Fruit fly (Drosophila melanogaster) whole organism, embryonic: ENCODE results near the gene Eip63F-1.

Experiments
- Bdp1 ChIP-seq: fragments of 200-800 bp; sonication (Bioruptor generic); optimal IDR thresholded peaks from 3 replicates; lab custom pipeline; 2016; ENCODE audit warnings: missing biosample characterization, missing genetic modification characterization
- CG10366 ChIP-seq: fragments of 200-800 bp; sonication (Bioruptor generic); IDR thresholded peaks from 2 replicates; pipeline ENCODE4 v1.3.6; 2022; ENCODE audit warnings: missing biosample characterization, missing genetic modification characterization
- CG12299 ChIP-seq: fragments of 200-800 bp; sonication (Bioruptor generic); optimal IDR thresholded peaks from 2 replicates; lab custom pipeline; 2018; ENCODE audit warnings: missing biosample characterization, mild to moderate bottlenecking, missing genetic modification characterization
- CG14441 ChIP-seq: fragments of 200-800 bp; sonication (Bioruptor generic); IDR thresholded peaks from 2 replicates; pipeline ENCODE4 v1.3.6; 2022; ENCODE audit warnings: missing biosample characterization, missing genetic modification characterization
- CG15073 ChIP-seq: fragments of 200-800 bp; sonication (Bioruptor generic); optimal IDR thresholded peaks from 2 replicates; lab custom pipeline; 2016; ENCODE audit warnings: missing biosample characterization, missing genetic modification characterization
- CG1602 ChIP-seq: fragments of 200-800 bp; sonication (Bioruptor generic); optimal IDR thresholded peaks from 3 replicates; lab custom pipeline; 2016; ENCODE audit warnings: missing biosample characterization, missing genetic modification characterization
- CG16815 ChIP-seq: fragments of 200-800 bp; sonication (Bioruptor generic); optimal IDR thresholded peaks from 3 replicates; lab custom pipeline; 2017; ENCODE audit warnings: missing biosample characterization, mild to moderate bottlenecking, missing genetic modification characterization
- CG16863 ChIP-seq: fragments of 200-800 bp; sonication (Bioruptor generic); optimal IDR thresholded peaks from 3 replicates; lab custom pipeline; 2016; ENCODE audit warnings: missing biosample characterization, missing genetic modification characterization
- CG17612 ChIP-seq: fragments of 200-800 bp; sonication (Bioruptor generic); IDR thresholded peaks from 2 replicates; pipeline ENCODE4 v1.3.6; 2022; ENCODE audit warnings: missing biosample characterization, missing genetic modification characterization
- CG18599 ChIP-seq: fragments of 200-800 bp; sonication (Bioruptor generic); optimal IDR thresholded peaks from 3 replicates; lab custom pipeline; 2017; ENCODE audit warnings: missing biosample characterization, missing genetic modification characterization, mild to moderate bottlenecking, moderate library complexity, missing genetic modification reagents
- CG2116 ChIP-seq: fragments of 200-800 bp; sonication (Bioruptor generic); optimal IDR thresholded peaks from 3 replicates; lab custom pipeline; 2018; ENCODE audit warnings: missing biosample characterization, mild to moderate bottlenecking, missing genetic modification characterization
- CG34224 ChIP-seq: fragments of 200-800 bp; sonication (Bioruptor generic); IDR thresholded peaks from 3 replicates; pipeline ENCODE4 v1.3.6; 2022; ENCODE audit warnings: missing biosample characterization, missing genetic modification characterization; ENCODE audit not compliant: partially characterized antibody
- CG3847 ChIP-seq: fragments of 200-800 bp; sonication (Bioruptor generic); IDR thresholded peaks from 2 replicates; pipeline ENCODE4 v1.3.6; 2022; ENCODE audit warnings: missing biosample characterization, missing genetic modification characterization
- CG4282 ChIP-seq: fragments of 200-800 bp; sonication (Bioruptor generic); optimal IDR thresholded peaks from 2 replicates; lab custom pipeline; 2016; ENCODE audit warnings: missing biosample characterization, missing genetic modification characterization
- CG5180 ChIP-seq: fragments of 200-800 bp; sonication (Bioruptor generic); optimal IDR thresholded peaks from 3 replicates; lab custom pipeline; 2017; ENCODE audit warnings: missing biosample characterization, missing genetic modification characterization, mild to moderate bottlenecking, moderate library complexity, missing genetic modification reagents
- CG7987 ChIP-seq: fragments of 200-800 bp; sonication (Bioruptor generic); optimal IDR thresholded peaks from 2 replicates; lab custom pipeline; 2018; ENCODE audit warnings: missing biosample characterization, mild to moderate bottlenecking, missing genetic modification characterization, moderate library complexity
- CG9727 ChIP-seq: fragments of 200-800 bp; sonication (Bioruptor generic); optimal IDR thresholded peaks from 3 replicates; lab custom pipeline; 2017; ENCODE audit warnings: missing biosample characterization, mild to moderate bottlenecking, missing genetic modification characterization
- CG9932 ChIP-seq: fragments of 200-800 bp; sonication (Bioruptor generic); IDR thresholded peaks from 2 replicates; pipeline ENCODE4 v1.3.6; 2022; ENCODE audit warnings: missing biosample characterization, missing genetic modification characterization
- Drgx ChIP-seq: fragments of 200-800 bp; sonication (Bioruptor generic); IDR thresholded peaks from 2 replicates; pipeline ENCODE4 v1.3.6; 2022; ENCODE audit warnings: missing biosample characterization, missing genetic modification characterization
- E2f2 ChIP-seq: fragments of 200-800 bp; sonication (Bioruptor generic); IDR thresholded peaks from 2 replicates; pipeline ENCODE4 v1.3.6; 2022; ENCODE audit warnings: missing biosample characterization, missing genetic modification characterization
- HHEX ChIP-seq: fragments of 200-800 bp; sonication (Bioruptor generic); optimal IDR thresholded peaks from 3 replicates; lab custom pipeline; 2017; ENCODE audit warnings: missing biosample characterization, mild to moderate bottlenecking, missing genetic modification characterization, missing genetic modification reagents
- HLH3B ChIP-seq: fragments of 200-800 bp; sonication (Bioruptor generic); IDR thresholded peaks from 2 replicates; pipeline ENCODE4 v1.3.6; 2022; ENCODE audit warnings: missing biosample characterization, missing genetic modification characterization
- HLH54F ChIP-seq: fragments of 200-800 bp; sonication (Bioruptor generic); optimal IDR thresholded peaks from 3 replicates; lab custom pipeline; 2016; ENCODE audit warnings: missing biosample characterization, missing genetic modification characterization
- Hand ChIP-seq: fragments of 200-800 bp; sonication (Bioruptor generic); optimal IDR thresholded peaks from 2 replicates; lab custom pipeline; 2017; ENCODE audit warnings: mild to moderate bottlenecking, missing biosample characterization, missing genetic modification reagents, missing genetic modification characterization
- Hmr ChIP-seq: fragments of 200-800 bp; sonication (Bioruptor generic); optimal IDR thresholded peaks from 3 replicates; lab custom pipeline; 2017; ENCODE audit warnings: mild to moderate bottlenecking, missing biosample characterization, missing genetic modification reagents, missing genetic modification characterization
- Hr78 ChIP-seq, 2 experiments: fragments of 200-800 bp in 1 of 2; fragments of >200 bp in 1 of 2; sonication (Bioruptor generic) in 1 of 2; optimal IDR thresholded peaks; 2 replicates each; lab custom pipeline; 2017 to 2019; ENCODE audit warnings: missing biosample characterization in 2 of 2, missing genetic modification characterization in 2 of 2, mild to moderate bottlenecking in 1 of 2, moderate library complexity in 1 of 2
- Lhr ChIP-seq: fragments of 200-800 bp; sonication (Bioruptor generic); optimal IDR thresholded peaks from 3 replicates; lab custom pipeline; 2017; ENCODE audit warnings: mild to moderate bottlenecking, missing biosample characterization, missing genetic modification reagents, missing genetic modification characterization
- MTF-1 ChIP-seq: fragments of 200-800 bp; sonication (Bioruptor generic); optimal IDR thresholded peaks from 2 replicates; lab custom pipeline; 2018; ENCODE audit warnings: missing biosample characterization, mild to moderate bottlenecking, missing genetic modification characterization, borderline replicate concordance
- Myb ChIP-seq: fragments of 200-800 bp; sonication (Bioruptor generic); optimal IDR thresholded peaks from 2 replicates; lab custom pipeline; 2016; ENCODE audit warnings: missing biosample characterization, missing genetic modification characterization
- Xrp1 ChIP-seq: fragments of 200-800 bp; sonication (Bioruptor generic); IDR thresholded peaks from 2 replicates; pipeline ENCODE4 v1.3.6; 2022; ENCODE audit warnings: missing biosample characterization, missing genetic modification characterization
- al ChIP-seq: fragments of 200-800 bp; sonication (Bioruptor generic); IDR thresholded peaks from 2 replicates; pipeline ENCODE4 v1.3.6; 2022; ENCODE audit warnings: missing biosample characterization, missing genetic modification characterization
- ap ChIP-seq: fragments of 200-800 bp; sonication (Bioruptor generic); IDR thresholded peaks from 2 replicates; pipeline ENCODE4 v1.3.6; 2022; ENCODE audit warnings: missing biosample characterization, missing genetic modification characterization
- ara ChIP-seq: fragments of 200-800 bp; sonication (Bioruptor generic); IDR thresholded peaks from 2 replicates; pipeline ENCODE4 v1.3.6; 2022; ENCODE audit warnings: missing biosample characterization, missing genetic modification characterization
- chm ChIP-seq: fragments of 200-800 bp; sonication (Bioruptor generic); IDR thresholded peaks from 2 replicates; pipeline ENCODE4 v1.3.6; 2022; ENCODE audit warnings: missing biosample characterization, missing genetic modification characterization
- chn ChIP-seq: fragments of 200-800 bp; sonication (Bioruptor generic); optimal IDR thresholded peaks from 2 replicates; lab custom pipeline; 2016; ENCODE audit warnings: missing biosample characterization, missing genetic modification characterization
- exex ChIP-seq: fragments of 200-800 bp; sonication (Bioruptor generic); optimal IDR thresholded peaks from 4 replicates; lab custom pipeline; 2018; ENCODE audit warnings: missing biosample characterization, mild to moderate bottlenecking, missing genetic modification characterization, moderate library complexity
- gem ChIP-seq: fragments of 200-800 bp; sonication (Bioruptor generic); optimal IDR thresholded peaks from 2 replicates; lab custom pipeline; 2019; ENCODE audit warnings: missing biosample characterization, mild to moderate bottlenecking, missing genetic modification characterization, moderate library complexity
- her ChIP-seq: fragments of 200-800 bp; sonication (Bioruptor generic); optimal IDR thresholded peaks from 2 replicates; lab custom pipeline; 2016; ENCODE audit warnings: missing biosample characterization, missing genetic modification characterization
- jigr1 ChIP-seq: fragments of 200-800 bp; sonication (Bioruptor generic); IDR thresholded peaks from 3 replicates; pipeline ENCODE4 v1.3.6; 2022; ENCODE audit warnings: missing biosample characterization, missing genetic modification characterization
- kay ChIP-seq: fragments of 200-800 bp; sonication (Bioruptor generic); optimal IDR thresholded peaks from 2 replicates; lab custom pipeline; 2016; ENCODE audit warnings: missing biosample characterization, missing genetic modification characterization
- repo ChIP-seq: fragments of 200-800 bp; sonication (Bioruptor generic); optimal IDR thresholded peaks from 2 replicates; lab custom pipeline; 2016; ENCODE audit warnings: missing biosample characterization, missing genetic modification characterization
- sisA ChIP-seq: fragments of 200-800 bp; sonication (Bioruptor generic); IDR thresholded peaks from 2 replicates; pipeline ENCODE4 v1.3.6; 2022; ENCODE audit warnings: missing biosample characterization, missing genetic modification characterization
- slp2 ChIP-seq: fragments of 200-800 bp; sonication (Bioruptor generic); optimal IDR thresholded peaks from 2 replicates; lab custom pipeline; 2016; ENCODE audit warnings: missing biosample characterization, missing genetic modification characterization
- ssp ChIP-seq: fragments of 200-800 bp; sonication (Bioruptor generic); IDR thresholded peaks from 2 replicates; pipeline ENCODE4 v1.3.6; 2022; ENCODE audit warnings: missing biosample characterization, missing genetic modification characterization
- tio ChIP-seq: fragments of 200-800 bp; sonication (Bioruptor generic); optimal IDR thresholded peaks from 2 replicates; lab custom pipeline; 2017; ENCODE audit warnings: missing biosample characterization, missing genetic modification characterization, inconsistent platforms
- toy ChIP-seq: fragments of 200-800 bp; sonication (Bioruptor generic); IDR thresholded peaks from 2 replicates; pipeline ENCODE4 v1.3.6; 2022; ENCODE audit warnings: missing biosample characterization, missing genetic modification characterization
- tup ChIP-seq: fragments of 200-800 bp; sonication (Bioruptor generic); optimal IDR thresholded peaks from 2 replicates; lab custom pipeline; 2016; ENCODE audit warnings: missing biosample characterization, mild to moderate bottlenecking, missing genetic modification characterization, moderate library complexity
- zfh2 ChIP-seq: fragments of 200-800 bp; sonication (Bioruptor generic); optimal IDR thresholded peaks from 2 replicates; lab custom pipeline; 2016; ENCODE audit warnings: missing biosample characterization, missing genetic modification characterization

Eip63F-1 gene

dm6 chr3L:3896553-3897034 lies 38.8 kb downstream of the Eip63F-1 start, which contains the start of the genes Gr63a and Lamtor4 (continued):
- TF ChIP-seq MTF-1: no peak
- TF ChIP-seq CG34224 (GFP tag; lab: Robert Waterston, UW): no peak
- no peak for TF ChIP-seq CG10366
- peak; percentile 33 for TF ChIP-seq HLH54F (GFP tag; lab: Kevin White, UChicago)
- TF ChIP-seq exex (tag; lab: Kevin White, UChicago): no peak
- peak; percentile 21 for TF ChIP-seq chn
- TF ChIP-seq ara (GFP tag; lab: Robert Waterston, UW): no peak
- TF ChIP-seq Lhr (GFP tag; lab: Kevin White, UChicago): peak; percentile 24
- TF ChIP-seq zfh2 (GFP tag; lab: Kevin White, UChicago): peak; percentile 15
- TF ChIP-seq slp2 (GFP tag; lab: Kevin White, UChicago): no peak
- no peak for TF ChIP-seq CG16815 (GFP tag; lab: Kevin White, UChicago)
- TF ChIP-seq CG7987 (GFP tag; lab: Kevin White, UChicago): peak; percentile 41
- no peak for TF ChIP-seq tio (GFP tag; lab: Kevin White, UChicago)
- TF ChIP-seq CG1602 (GFP tag; lab: Kevin White, UChicago): no peak
- peak; percentile 69 for TF ChIP-seq CG2116 (GFP tag; lab: Kevin White, UChicago)
- peak; percentile 97 for TF ChIP-seq E2f2 (GFP tag; lab: Robert Waterston, UW)
- TF ChIP-seq CG3847 (GFP tag; lab: Robert Waterston, UW): 0 out of 2 replicates have a peak, but pooled peaks have one; percentile 41
- no peak for TF ChIP-seq HLH3B
- peak; percentile 41 for TF ChIP-seq her (GFP tag; lab: Kevin White, UChicago)
- no peak for TF ChIP-seq kay (GFP tag; lab: Kevin White, UChicago)
- no peak for TF ChIP-seq ap (GFP tag; lab: Robert Waterston, UW)
- peak; percentile 55 for TF ChIP-seq Hmr (GFP tag; lab: Kevin White, UChicago)
- TF ChIP-seq CG4282 (GFP tag; lab: Kevin White, UChicago): no peak
- TF ChIP-seq, all 482 proteins: peak for 111

dm6 chr3L:3894413-3894812 lies 41.0 kb downstream of the Eip63F-1 start:
- TF ChIP-seq sisA (GFP tag; lab: Robert Waterston, UW): no peak
- TF ChIP-seq tup (GFP tag; lab: Kevin White, UChicago): no peak
- TF ChIP-seq CG34224 (GFP tag; lab: Robert Waterston, UW): no peak
- TF ChIP-seq CG15073: no peak
- TF ChIP-seq Bdp1 (GFP tag; lab: Kevin White, UChicago): peak; percentile 97
- TF ChIP-seq repo (GFP tag; lab: Kevin White, UChicago): no peak
- no peak for TF ChIP-seq al (GFP tag; lab: Robert Waterston, UW)
- TF ChIP-seq Hr78 (GFP tag; optimal IDR thresholded peaks at IDR 0.05; lab: Kevin White, UChicago): no peak
- no peak for TF ChIP-seq CG4282 (GFP tag; lab: Kevin White, UChicago)

dm6 chr3L:3892154-3892624 lies 43.2 kb downstream of the Eip63F-1 start, which contains the start of gene Fie:
TSS of gene Fie (plus strand) at chr3L:3892574.
- TF ChIP-seq CG10366 (no peak), Hand (GFP tag; lab: Kevin White, UChicago) (peak; percentile 84), Xrp1 (GFP tag; lab: Robert Waterston, UW) (peak; percentile 58), Drgx (GFP tag; lab: Robert Waterston, UW) (peak; percentile 27; the same call in 1 of the 2 replicates), chm (GFP tag; lab: Robert Waterston, UW) (no peak; the same call in 1 of the 2 replicates), CG5180 (peak; percentile 39), CG16863 (peak; percentile 13), her (GFP tag; lab: Kevin White, UChicago) (no peak), ssp (GFP tag; lab: Robert Waterston, UW) (no peak), jigr1 (GFP tag; lab: Robert Waterston, UW) (no peak), CG17612 (GFP tag; lab: Robert Waterston, UW) (no peak), toy (GFP tag; lab: Robert Waterston, UW) (no peak), CG14441 (GFP tag; lab: Robert Waterston, UW) (peak; percentile 43; the same call in 1 of the 2 replicates), gem (tag; lab: Kevin White, UChicago) (peak; percentile 81), CG9727 (peak; percentile 70), CG18599 (GFP tag; lab: Kevin White, UChicago) (peak; percentile 89), kay (GFP tag; lab: Kevin White, UChicago) (no peak), CG12299 (tag; lab: Kevin White, UChicago) (no peak), CG9932 (GFP tag; lab: Robert Waterston, UW) (peak; percentile 40; the same call in 1 of the 2 replicates), HHEX (peak; percentile 59), Myb (GFP tag; lab: Kevin White, UChicago) (peak; percentile 7)
